Worm (Caenorhabditis elegans) whole organism, early embryonic: ENCODE data around the gene nspc-5.
A peak's percentile ranks its signal among the peaks of the same experiment; 100 is the strongest.

Source experiments
- B0310.2 ChIP-seq: sonication (generic microtip); optimal IDR thresholded peaks from 2 replicates; lab custom pipeline; 2016; ENCODE audit warnings: mild to moderate bottlenecking, missing genetic modification characterization, missing compliant biosample characterization
- F13C5.2 ChIP-seq: sonication (generic microtip); optimal IDR thresholded peaks from 2 replicates; lab custom pipeline; 2017; ENCODE audit warnings: mild to moderate bottlenecking, missing genetic modification characterization, inconsistent platforms, missing compliant biosample characterization
- aly-1 ChIP-seq: sonication (generic microtip); optimal IDR thresholded peaks from 2 replicates; lab custom pipeline; 2016; ENCODE audit warnings: missing genetic modification characterization, missing compliant biosample characterization
- ama-1 ChIP-seq: fragments of 150-350 bp; optimal IDR thresholded peaks from 2 replicates; lab custom pipeline; 2014
- ceh-13 ChIP-seq: fragments of 200-800 bp; sonication (Bioruptor generic); optimal IDR thresholded peaks from 2 replicates; lab custom pipeline; 2018; ENCODE audit warnings: mild to moderate bottlenecking, missing genetic modification characterization, missing compliant biosample characterization
- ceh-36 ChIP-seq: sonication (generic microtip); optimal IDR thresholded peaks from 2 replicates; lab custom pipeline; 2016; ENCODE audit warnings: missing genetic modification characterization, inconsistent platforms, missing compliant biosample characterization
- ets-7 ChIP-seq: sonication (generic microtip); optimal IDR thresholded peaks from 2 replicates; lab custom pipeline; 2016; ENCODE audit warnings: missing genotype, missing genetic modification characterization, missing compliant biosample characterization
- flt-1 ChIP-seq: fragments of 200-800 bp; sonication (Bioruptor generic); IDR thresholded peaks from 2 replicates; pipeline ENCODE4 v1.3.6; 2022; ENCODE audit warnings: missing genetic modification characterization, missing compliant biosample characterization
- hmbx-1 ChIP-seq: sonication (generic microtip); optimal IDR thresholded peaks from 2 replicates; lab custom pipeline; 2016; ENCODE audit warnings: mild to moderate bottlenecking, missing genetic modification characterization, missing compliant biosample characterization
- hmg-4 ChIP-seq: fragments of 200-800 bp; sonication (Bioruptor generic); optimal IDR thresholded peaks from 2 replicates; lab custom pipeline; 2018; ENCODE audit warnings: mild to moderate bottlenecking, missing genetic modification characterization, missing compliant biosample characterization
- hnd-1 ChIP-seq: sonication (generic microtip); optimal IDR thresholded peaks from 2 replicates; lab custom pipeline; 2016; ENCODE audit warnings: missing genetic modification characterization, missing compliant biosample characterization
- pes-1 ChIP-seq: fragments of 200-800 bp; sonication (Bioruptor generic); IDR thresholded peaks from 2 replicates; pipeline ENCODE4 v1.3.6; 2022; ENCODE audit warnings: missing genetic modification reagents, missing genetic modification characterization, missing compliant biosample characterization
- scrt-1 ChIP-seq: fragments of 200-800 bp; sonication (Bioruptor generic); IDR thresholded peaks from 2 replicates; pipeline ENCODE4 v1.3.6; 2022; ENCODE audit warnings: missing genetic modification characterization, missing compliant biosample characterization
- sea-1 ChIP-seq: fragments of 200-800 bp; sonication (Bioruptor generic); conservative IDR thresholded peaks from 2 replicates; pipeline ENCODE4 v1.3.6; 2022; ENCODE audit warnings: missing genetic modification characterization, missing compliant biosample characterization
- tbx-11 ChIP-seq: fragments of 200-800 bp; sonication (Bioruptor generic); IDR thresholded peaks from 2 replicates; pipeline ENCODE4 v1.3.6; 2022; ENCODE audit warnings: missing genetic modification characterization, missing compliant biosample characterization
- tbx-37 ChIP-seq: fragments of 200-800 bp; sonication (Bioruptor generic); conservative IDR thresholded peaks from 2 replicates; pipeline ENCODE4 v1.3.6; 2022; ENCODE audit warnings: missing genetic modification reagents, missing genetic modification characterization, missing compliant biosample characterization
- tra-4 ChIP-seq: sonication (generic microtip); optimal IDR thresholded peaks from 2 replicates; lab custom pipeline; 2017; ENCODE audit warnings: missing genetic modification characterization, missing compliant biosample characterization

nspc-5 gene

DNA sequence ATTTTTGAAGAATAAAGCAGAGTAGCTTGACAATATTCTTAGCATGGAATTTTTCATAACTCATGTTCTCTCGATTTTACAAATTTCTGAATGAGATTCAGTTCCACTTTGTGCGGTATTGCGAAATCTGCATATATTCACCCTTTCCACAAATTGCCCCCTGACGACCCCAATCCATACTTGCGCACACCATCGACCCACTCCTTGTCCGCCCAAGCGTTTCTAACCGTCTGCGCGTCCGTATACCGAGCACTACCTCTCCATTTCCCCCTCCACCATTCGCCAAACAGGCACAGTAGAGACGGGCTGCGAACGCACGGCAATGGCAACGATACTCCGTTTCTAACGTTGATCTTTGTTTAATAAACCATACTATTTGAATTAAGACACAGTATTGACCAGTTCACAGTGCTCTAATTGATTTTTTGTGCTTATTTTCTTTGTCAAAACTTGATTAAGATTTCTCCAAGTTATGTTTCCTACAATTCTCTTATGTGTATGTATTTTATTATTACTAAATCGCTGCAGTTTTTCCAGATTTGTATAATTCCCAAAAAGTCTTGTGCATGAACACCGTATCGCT, 18.2 kb downstream of the nspc-5 start, which contains the start of gene utx-1:
Gene utx-1, plus strand, starts transcription at position 533 of the 583 bp plus-strand sequence.
- TF ChIP-seq hmg-4 (GFP tag; lab: Kevin White, UChicago), result peak; percentile 43
- peak; percentile 43 for TF ChIP-seq aly-1 (tag; lab: Kevin White, UChicago)
- TF ChIP-seq tbx-37 (GFP tag; lab: Robert Waterston, UW), result no peak
- no peak for TF ChIP-seq ceh-36 (tag; lab: Kevin White, UChicago)
- no peak for TF ChIP-seq hmbx-1 (tag; lab: Kevin White, UChicago)
- TF ChIP-seq scrt-1 (GFP tag; lab: Robert Waterston, UW), result no peak
- no peak for TF ChIP-seq ceh-13 (GFP tag; lab: Kevin White, UChicago)
- TF ChIP-seq B0310.2, result no peak
- TF ChIP-seq tbx-11 (GFP tag; lab: Robert Waterston, UW), result no peak
- TF ChIP-seq F13C5.2 (tag; lab: Kevin White, UChicago), result peak; percentile 45
- TF ChIP-seq ama-1 (lab: Kevin White, UChicago), result no peak
- no peak for TF ChIP-seq sea-1 (GFP tag; lab: Robert Waterston, UW)
- TF ChIP-seq flt-1, result no peak

DNA sequence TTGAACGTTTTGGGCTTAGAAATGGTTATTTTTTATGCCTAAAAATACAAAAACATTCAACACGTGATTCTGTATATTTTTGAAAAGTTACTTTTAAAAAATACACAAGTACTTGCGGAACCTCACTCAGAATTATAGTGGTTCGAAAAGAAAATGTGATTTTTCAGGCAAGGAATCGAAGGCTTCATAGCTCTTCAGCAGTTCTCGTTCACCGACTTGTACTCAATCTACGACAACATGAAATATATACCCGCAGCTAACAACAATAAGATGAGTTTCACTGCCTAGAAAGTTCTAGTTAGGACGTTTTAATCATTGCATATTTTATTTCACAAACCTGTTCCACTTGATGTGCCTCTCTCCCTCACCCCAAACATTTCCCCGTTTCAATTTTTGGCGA, 24.1 kb downstream of the nspc-5 start:
- TF ChIP-seq hnd-1 (tag; lab: Kevin White, UChicago), result no peak
- no peak for TF ChIP-seq ama-1 (lab: Kevin White, UChicago)
- TF ChIP-seq tbx-37 (GFP tag; lab: Robert Waterston, UW), result no peak

DNA sequence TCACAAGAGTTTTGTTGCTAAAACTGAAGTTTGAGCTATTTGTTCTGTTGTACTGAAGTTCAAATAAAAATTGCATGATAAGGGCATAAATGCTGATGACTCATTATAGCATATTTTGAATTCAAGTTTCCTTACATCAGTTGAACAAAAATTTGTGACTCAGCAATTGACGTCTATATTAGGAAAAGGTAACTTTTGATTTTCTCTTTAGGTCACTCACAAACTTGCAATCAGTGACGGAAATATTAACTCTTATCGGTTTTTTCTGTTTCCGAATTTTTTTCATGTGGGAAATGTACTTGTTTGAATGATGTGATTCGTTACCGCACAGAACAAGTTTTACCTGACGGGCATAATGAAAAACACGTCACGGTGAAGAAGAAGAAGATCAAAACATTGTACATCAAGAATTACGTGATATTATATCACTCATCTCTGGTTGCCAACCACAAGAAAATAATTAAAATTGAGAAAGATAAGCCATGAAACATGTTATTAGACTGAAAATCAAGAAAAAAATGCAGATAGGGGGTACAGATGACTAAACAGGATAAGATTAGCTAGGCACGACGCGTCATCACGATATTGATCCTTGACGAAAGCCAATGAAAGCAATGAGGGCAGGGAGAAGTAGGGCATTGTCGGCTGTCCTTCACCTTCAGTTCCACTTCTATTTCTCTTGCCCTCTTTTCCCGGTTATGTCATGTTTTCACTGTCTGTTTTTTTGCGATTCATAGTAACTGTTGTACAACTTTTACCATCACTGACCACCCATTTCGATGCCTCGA, 25.3 kb downstream of the nspc-5 start:
- TF ChIP-seq hmg-4 (GFP tag; lab: Kevin White, UChicago) (no peak), sea-1 (GFP tag; lab: Robert Waterston, UW) (no peak), pes-1 (GFP tag; lab: Robert Waterston, UW) (no peak), tra-4 (tag; lab: Kevin White, UChicago) (no peak), hmbx-1 (tag; lab: Kevin White, UChicago) (no peak), scrt-1 (GFP tag; lab: Robert Waterston, UW) (no peak), ets-7 (tag; lab: Kevin White, UChicago) (no peak), flt-1 (no peak), tbx-11 (GFP tag; lab: Robert Waterston, UW) (no peak), tbx-37 (GFP tag; lab: Robert Waterston, UW) (no peak), ceh-36 (tag; lab: Kevin White, UChicago) (no peak), F13C5.2 (tag; lab: Kevin White, UChicago) (no peak), ama-1 (lab: Kevin White, UChicago) (no peak), ceh-13 (GFP tag; lab: Kevin White, UChicago) (no peak), hnd-1 (tag; lab: Kevin White, UChicago) (no peak), aly-1 (tag; lab: Kevin White, UChicago) (no peak), B0310.2 (no peak)

DNA sequence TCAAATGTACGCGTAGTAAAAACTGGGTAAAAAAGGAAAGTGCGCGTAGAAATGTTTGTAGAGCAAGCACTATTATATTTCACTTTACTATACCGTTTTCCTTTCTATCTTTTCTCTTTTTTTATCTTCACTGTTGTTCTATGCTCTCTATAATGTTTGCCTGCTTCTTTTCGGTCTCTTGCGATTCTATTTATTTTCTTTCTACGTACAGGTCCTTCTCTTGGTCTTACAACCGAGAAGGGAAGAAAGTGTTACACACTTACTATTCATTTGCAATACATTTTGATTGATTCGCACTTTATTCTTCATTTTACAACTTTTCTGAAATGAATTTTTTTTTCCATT, 25.9 kb downstream of the nspc-5 start:
- TF ChIP-seq aly-1 (tag; lab: Kevin White, UChicago) (no peak), ets-7 (tag; lab: Kevin White, UChicago) (no peak), ceh-13 (GFP tag; lab: Kevin White, UChicago) (no peak), scrt-1 (GFP tag; lab: Robert Waterston, UW) (no peak), ceh-36 (tag; lab: Kevin White, UChicago) (no peak), F13C5.2 (tag; lab: Kevin White, UChicago) (no peak), tra-4 (tag; lab: Kevin White, UChicago) (no peak), hnd-1 (tag; lab: Kevin White, UChicago) (no peak), ama-1 (lab: Kevin White, UChicago) (no peak), tbx-11 (GFP tag; lab: Robert Waterston, UW) (no peak), B0310.2 (no peak)

DNA sequence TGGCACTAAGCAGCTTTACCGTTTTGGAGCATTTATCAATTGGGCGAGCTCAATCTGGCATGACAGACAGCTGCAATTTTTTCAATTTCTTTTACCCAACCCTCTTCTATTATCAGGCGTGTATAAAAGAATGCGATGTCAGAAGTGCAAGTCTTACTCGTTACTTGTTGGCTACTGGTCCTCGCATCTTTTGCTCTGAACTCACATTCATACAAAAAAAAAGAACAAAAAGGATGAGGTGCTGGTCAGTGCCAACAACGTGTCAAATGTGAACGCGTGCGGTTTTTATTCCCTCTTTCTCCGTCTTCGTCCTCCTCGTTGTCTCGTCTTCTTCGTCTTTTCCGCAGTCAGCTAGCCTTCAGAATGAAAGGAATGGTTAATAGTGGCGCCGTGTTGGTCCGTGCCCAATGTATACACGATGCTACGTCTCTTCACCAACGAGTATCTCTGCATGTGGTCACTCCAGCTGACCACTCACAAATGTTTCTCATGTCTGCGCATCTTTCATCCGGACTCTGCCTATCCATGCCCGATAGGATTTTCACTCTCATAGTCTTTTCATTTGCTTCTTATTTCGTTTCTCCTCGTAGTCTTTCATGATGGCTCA, 27.4 kb downstream of the nspc-5 start:
- TF ChIP-seq flt-1, result no peak
- no peak for TF ChIP-seq B0310.2
- no peak for TF ChIP-seq tbx-11 (GFP tag; lab: Robert Waterston, UW)
- TF ChIP-seq hmg-4 (GFP tag; lab: Kevin White, UChicago), result peak; percentile 59
- TF ChIP-seq ceh-13 (GFP tag; lab: Kevin White, UChicago), result no peak
- TF ChIP-seq F13C5.2 (tag; lab: Kevin White, UChicago), result peak; percentile 21
- no peak for TF ChIP-seq tbx-37 (GFP tag; lab: Robert Waterston, UW)

DNA sequence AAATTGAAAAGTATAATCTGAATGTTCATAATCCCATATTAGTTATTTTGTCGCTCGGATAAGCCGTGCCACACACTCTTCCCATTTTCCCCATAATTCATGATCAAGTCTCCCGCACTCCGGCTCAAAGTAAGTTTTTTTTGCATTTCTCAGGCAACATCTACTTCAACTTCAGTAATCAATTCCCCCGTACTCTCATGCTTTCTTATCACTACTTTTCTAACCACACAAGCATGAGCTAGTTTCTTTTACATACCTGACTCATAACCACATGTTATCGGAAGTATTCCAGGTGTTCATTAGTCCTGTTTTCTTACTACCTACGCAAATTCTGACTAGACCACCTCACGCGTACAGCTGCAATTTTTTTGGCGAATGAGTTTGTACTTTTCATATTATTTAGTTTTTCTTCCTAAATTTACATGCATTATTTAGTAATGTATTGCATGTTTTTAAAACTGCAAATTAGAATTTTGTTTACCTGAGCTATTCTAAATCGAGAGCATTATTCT, 28.1 kb downstream of the nspc-5 start:
- TF ChIP-seq pes-1 (GFP tag; lab: Robert Waterston, UW) (no peak), B0310.2 (no peak), flt-1 (no peak), sea-1 (GFP tag; lab: Robert Waterston, UW) (no peak), tbx-37 (GFP tag; lab: Robert Waterston, UW) (no peak), ceh-13 (GFP tag; lab: Kevin White, UChicago) (no peak), tbx-11 (GFP tag; lab: Robert Waterston, UW) (no peak), F13C5.2 (tag; lab: Kevin White, UChicago) (no peak), ama-1 (lab: Kevin White, UChicago) (no peak), tra-4 (tag; lab: Kevin White, UChicago) (no peak), hmbx-1 (tag; lab: Kevin White, UChicago) (no peak), scrt-1 (GFP tag; lab: Robert Waterston, UW) (no peak), hnd-1 (tag; lab: Kevin White, UChicago) (no peak), aly-1 (tag; lab: Kevin White, UChicago) (no peak), hmg-4 (GFP tag; lab: Kevin White, UChicago) (no peak), ets-7 (tag; lab: Kevin White, UChicago) (no peak), ceh-36 (tag; lab: Kevin White, UChicago) (no peak)
